Fruit fly (Drosophila melanogaster) whole organism, embryonic: Measurements from ENCODE around the gene ssp7.

Experiments used
- Antp ChIP-seq: fragments of 200-800 bp; sonication (Bioruptor generic); optimal IDR thresholded peaks from 3 replicates; lab custom pipeline; 2016; ENCODE audit warnings: missing biosample characterization, missing genetic modification characterization
- B-H2 ChIP-seq: fragments of 200-800 bp; sonication (Bioruptor generic); optimal IDR thresholded peaks from 2 replicates; lab custom pipeline; 2018; ENCODE audit warnings: missing biosample characterization, mild to moderate bottlenecking, missing genetic modification characterization
- Bdp1 ChIP-seq: fragments of 200-800 bp; sonication (Bioruptor generic); optimal IDR thresholded peaks from 3 replicates; lab custom pipeline; 2016; ENCODE audit warnings: missing biosample characterization, missing genetic modification characterization
- BtbVII ChIP-seq: fragments of 200-800 bp; sonication (Bioruptor generic); optimal IDR thresholded peaks from 3 replicates; lab custom pipeline; 2017; ENCODE audit warnings: missing biosample characterization, mild to moderate bottlenecking, missing genetic modification characterization
- CG10147 ChIP-seq: fragments of 200-800 bp; sonication (Bioruptor generic); optimal IDR thresholded peaks from 2 replicates; lab custom pipeline; 2019; ENCODE audit warnings: missing biosample characterization, mild to moderate bottlenecking, missing genetic modification characterization, moderate library complexity
- CG11247 ChIP-seq: fragments of 200-800 bp; sonication (Bioruptor generic); IDR thresholded peaks from 2 replicates; pipeline ENCODE4 v1.3.6; 2022; ENCODE audit warnings: missing biosample characterization, missing genetic modification characterization
- CG12299 ChIP-seq: fragments of 200-800 bp; sonication (Bioruptor generic); optimal IDR thresholded peaks from 2 replicates; lab custom pipeline; 2018; ENCODE audit warnings: missing biosample characterization, mild to moderate bottlenecking, missing genetic modification characterization
- CG14441 ChIP-seq: fragments of 200-800 bp; sonication (Bioruptor generic); IDR thresholded peaks from 2 replicates; pipeline ENCODE4 v1.3.6; 2022; ENCODE audit warnings: missing biosample characterization, missing genetic modification characterization
- CG17328 ChIP-seq: fragments of 200-800 bp; sonication (Bioruptor generic); IDR thresholded peaks from 2 replicates; pipeline ENCODE4 v1.3.6; 2022; ENCODE audit warnings: missing biosample characterization, missing genetic modification characterization
- CG17612 ChIP-seq: fragments of 200-800 bp; sonication (Bioruptor generic); IDR thresholded peaks from 2 replicates; pipeline ENCODE4 v1.3.6; 2022; ENCODE audit warnings: missing biosample characterization, missing genetic modification characterization
- CG1832 ChIP-seq: fragments of 200-800 bp; sonication (Bioruptor generic); optimal IDR thresholded peaks from 2 replicates; lab custom pipeline; 2017; ENCODE audit warnings: missing biosample characterization, mild to moderate bottlenecking, missing genetic modification characterization, inconsistent platforms
- CG18599 ChIP-seq: fragments of 200-800 bp; sonication (Bioruptor generic); optimal IDR thresholded peaks from 3 replicates; lab custom pipeline; 2017; ENCODE audit warnings: missing biosample characterization, missing genetic modification characterization, mild to moderate bottlenecking, moderate library complexity, missing genetic modification reagents
- CG3407 ChIP-seq: fragments of 200-800 bp; sonication (Bioruptor generic); optimal IDR thresholded peaks from 2 replicates; lab custom pipeline; 2018; ENCODE audit warnings: missing biosample characterization, mild to moderate bottlenecking, missing genetic modification characterization
- CG3995 ChIP-seq: fragments of 200-800 bp; sonication (Bioruptor generic); optimal IDR thresholded peaks from 3 replicates; lab custom pipeline; 2016; ENCODE audit warnings: missing biosample characterization, missing genetic modification characterization
- CG6854 ChIP-seq: fragments of 200-800 bp; sonication (Bioruptor generic); optimal IDR thresholded peaks from 3 replicates; lab custom pipeline; 2017; ENCODE audit warnings: missing biosample characterization, mild to moderate bottlenecking, missing genetic modification characterization
- CG9876 ChIP-seq: fragments of 200-800 bp; sonication (Bioruptor generic); optimal IDR thresholded peaks from 2 replicates; lab custom pipeline; 2016; ENCODE audit warnings: missing biosample characterization, missing genetic modification characterization
- D19B ChIP-seq: fragments of 200-800 bp; sonication (Bioruptor generic); optimal IDR thresholded peaks from 2 replicates; lab custom pipeline; 2017; ENCODE audit warnings: missing biosample characterization, mild to moderate bottlenecking, missing genetic modification characterization
- Ets65A ChIP-seq: fragments of 200-800 bp; sonication (Bioruptor generic); peaks from one replicate; lab custom pipeline; 2016; ENCODE audit warnings: missing biosample characterization, missing genetic modification characterization
- HLHmδ ChIP-seq: fragments of 200-800 bp; sonication (Bioruptor generic); optimal IDR thresholded peaks from 2 replicates; lab custom pipeline; 2018; ENCODE audit warnings: missing biosample characterization, mild to moderate bottlenecking, missing genetic modification characterization, moderate library complexity
- NC2α ChIP-seq: fragments of 200-800 bp; sonication (Bioruptor generic); optimal IDR thresholded peaks from 2 replicates; lab custom pipeline; 2016; ENCODE audit warnings: missing biosample characterization, missing genetic modification characterization
- NC2β ChIP-seq: fragments of 200-800 bp; sonication (Bioruptor generic); optimal IDR thresholded peaks from 2 replicates; lab custom pipeline; 2016; ENCODE audit warnings: missing biosample characterization, missing genetic modification characterization
- Nf-YA ChIP-seq: fragments of 200-800 bp; sonication (Bioruptor generic); IDR thresholded peaks from 2 replicates; pipeline ENCODE4 v1.3.6; 2022; ENCODE audit warnings: missing biosample characterization, missing genetic modification characterization
- Six4 ChIP-seq: fragments of 200-800 bp; sonication (Bioruptor generic); optimal IDR thresholded peaks from 2 replicates; lab custom pipeline; 2016; ENCODE audit warnings: missing biosample characterization, missing genetic modification characterization
- Taf1 ChIP-seq: fragments of 200-800 bp; sonication (Bioruptor generic); IDR thresholded peaks from 2 replicates; pipeline ENCODE4 v1.3.6; 2022; ENCODE audit warnings: missing biosample characterization, missing genetic modification characterization
- Xrp1 ChIP-seq: fragments of 200-800 bp; sonication (Bioruptor generic); IDR thresholded peaks from 2 replicates; pipeline ENCODE4 v1.3.6; 2022; ENCODE audit warnings: missing biosample characterization, missing genetic modification characterization
- bsh ChIP-seq, 2 experiments: fragments of 200-800 bp; sonication (Bioruptor generic); optimal IDR thresholded peaks; 2 replicates each; lab custom pipeline; 2017 to 2018; ENCODE audit warnings: mild to moderate bottlenecking in 2 of 2, missing biosample characterization in 2 of 2, missing genetic modification characterization in 2 of 2, moderate library complexity in 1 of 2
- cad ChIP-seq: fragments of >200 bp; optimal IDR thresholded peaks from 2 replicates; lab custom pipeline; 2017; ENCODE audit warnings: missing biosample characterization, missing genetic modification characterization
- chif ChIP-seq, 2 experiments: fragments of 200-800 bp; sonication (Bioruptor generic); optimal IDR thresholded peaks; 3 replicates each; lab custom pipeline; 2016; ENCODE audit warnings: missing biosample characterization in 2 of 2, missing genetic modification characterization in 2 of 2
- croc ChIP-seq: fragments of 200-800 bp; sonication (Bioruptor generic); conservative IDR thresholded peaks from 3 replicates; pipeline ENCODE4 v1.3.6; 2022; ENCODE audit warnings: missing biosample characterization, missing genetic modification characterization
- dimm ChIP-seq: fragments of 200-800 bp; sonication (Bioruptor generic); IDR thresholded peaks from 2 replicates; pipeline ENCODE4 v1.3.6; 2022; ENCODE audit warnings: missing biosample characterization, missing genetic modification characterization
- disco-r ChIP-seq: fragments of 200-800 bp; sonication (Bioruptor generic); optimal IDR thresholded peaks from 2 replicates; lab custom pipeline; 2016; ENCODE audit warnings: missing biosample characterization, missing genetic modification characterization
- fd64A ChIP-seq: fragments of 200-800 bp; sonication (Bioruptor generic); optimal IDR thresholded peaks from 3 replicates; lab custom pipeline; 2018; ENCODE audit warnings: missing biosample characterization, mild to moderate bottlenecking, missing genetic modification characterization
- fru ChIP-seq: fragments of >200 bp; optimal IDR thresholded peaks from 2 replicates; lab custom pipeline; 2017
- gfzf ChIP-seq: fragments of 200-800 bp; sonication (Bioruptor generic); optimal IDR thresholded peaks from 2 replicates; lab custom pipeline; 2016; ENCODE audit warnings: missing biosample characterization, mild to moderate bottlenecking, missing genetic modification characterization, moderate library complexity
- grau ChIP-seq: fragments of 200-800 bp; optimal IDR thresholded peaks from 3 replicates; lab custom pipeline; 2019; ENCODE audit warnings: missing biosample characterization, mild to moderate bottlenecking, missing genetic modification characterization, moderate library complexity
- gsb-n ChIP-seq: fragments of 200-800 bp; sonication (Bioruptor generic); optimal IDR thresholded peaks from 3 replicates; lab custom pipeline; 2018; ENCODE audit warnings: missing biosample characterization, mild to moderate bottlenecking, missing genetic modification characterization
- inv ChIP-seq: fragments of 200-800 bp; sonication (Bioruptor generic); IDR thresholded peaks from 2 replicates; pipeline ENCODE4 v1.3.6; 2022; ENCODE audit warnings: missing biosample characterization, missing genetic modification characterization; ENCODE audit not compliant: partially characterized antibody
- jigr1 ChIP-seq: fragments of 200-800 bp; sonication (Bioruptor generic); IDR thresholded peaks from 3 replicates; pipeline ENCODE4 v1.3.6; 2022; ENCODE audit warnings: missing biosample characterization, missing genetic modification characterization
- luna ChIP-seq: fragments of 200-800 bp; sonication (Bioruptor generic); optimal IDR thresholded peaks from 2 replicates; lab custom pipeline; 2016; ENCODE audit warnings: missing biosample characterization, missing genetic modification characterization
- mirr ChIP-seq: fragments of 200-800 bp; sonication (Bioruptor generic); optimal IDR thresholded peaks from 3 replicates; lab custom pipeline; 2018; ENCODE audit warnings: missing biosample characterization, mild to moderate bottlenecking, missing genetic modification characterization
- nau ChIP-seq: fragments of 200-800 bp; sonication (Bioruptor generic); optimal IDR thresholded peaks from 3 replicates; lab custom pipeline; 2017; ENCODE audit warnings: missing biosample characterization, mild to moderate bottlenecking, missing genetic modification characterization, missing genetic modification reagents
- otp ChIP-seq: fragments of 200-800 bp; sonication (Bioruptor generic); IDR thresholded peaks from 3 replicates; pipeline ENCODE4, ENCODE4 v1.3.6; 2022; ENCODE audit warnings: missing biosample characterization, missing genetic modification characterization
- pfk ChIP-seq: fragments of 200-800 bp; sonication (Bioruptor generic); optimal IDR thresholded peaks from 2 replicates; lab custom pipeline; 2018; ENCODE audit warnings: missing biosample characterization, mild to moderate bottlenecking, missing genetic modification characterization, moderate library complexity
- phol ChIP-seq: fragments of 200-800 bp; sonication (Bioruptor generic); optimal IDR thresholded peaks from 3 replicates; lab custom pipeline; 2018; ENCODE audit warnings: missing biosample characterization, mild to moderate bottlenecking, missing genetic modification characterization, moderate library complexity
- scrt ChIP-seq: fragments of 200-800 bp; sonication (Bioruptor generic); optimal IDR thresholded peaks from 2 replicates; lab custom pipeline; 2018; ENCODE audit warnings: missing biosample characterization, mild to moderate bottlenecking, missing genetic modification characterization, moderate library complexity
- seq ChIP-seq: fragments of 200-800 bp; sonication (Bioruptor generic); IDR thresholded peaks from 2 replicates; pipeline ENCODE4 v1.3.6; 2022; ENCODE audit warnings: missing biosample characterization, missing genetic modification characterization
- shn ChIP-seq: fragments of 200-800 bp; sonication (Bioruptor generic); optimal IDR thresholded peaks from 3 replicates; lab custom pipeline; 2016; ENCODE audit warnings: missing biosample characterization, missing genetic modification characterization
- so ChIP-seq: fragments of 200-800 bp; sonication (Bioruptor generic); IDR thresholded peaks from 3 replicates; pipeline ENCODE4 v1.3.6; 2022; ENCODE audit warnings: missing biosample characterization, missing genetic modification characterization
- sr ChIP-seq: fragments of 200-800 bp; sonication (Bioruptor generic); IDR thresholded peaks from 3 replicates; pipeline ENCODE4 v1.3.6; 2022; ENCODE audit warnings: missing biosample characterization, missing genetic modification characterization
- tio ChIP-seq: fragments of 200-800 bp; sonication (Bioruptor generic); optimal IDR thresholded peaks from 2 replicates; lab custom pipeline; 2017; ENCODE audit warnings: missing biosample characterization, missing genetic modification characterization, inconsistent platforms
- vnd ChIP-seq: fragments of 200-800 bp; sonication (Bioruptor generic); IDR thresholded peaks from 3 replicates; pipeline ENCODE4 v1.3.6; 2022; ENCODE audit warnings: missing biosample characterization, missing genetic modification characterization; ENCODE audit not compliant: partially characterized antibody

ssp7 gene

dm6 chrX:11137566-11138186 lies 2.4 kb downstream of the ssp7 start, which contains the start of gene CDK2AP1 (continued):
- TF ChIP-seq pfk, result no peak
- TF ChIP-seq cad (GFP tag; lab: Kevin White, UChicago), result no peak
- TF ChIP-seq gsb-n (tag; lab: Kevin White, UChicago), result no peak
- TF ChIP-seq Nf-YA (GFP tag; lab: Robert Waterston, UW), result no peak
- peak; percentile 43 for TF ChIP-seq shn (GFP tag; lab: Kevin White, UChicago)
- TF ChIP-seq B-H2 (GFP tag; lab: Kevin White, UChicago), result peak; percentile 11
- peak in 1 of 2 experiments; percentile 22 for TF ChIP-seq chif (GFP tag; optimal IDR thresholded peaks at IDR 0.05; lab: Kevin White, UChicago)
- TF ChIP-seq CG18599 (GFP tag; lab: Kevin White, UChicago), result no peak
- TF ChIP-seq CG12299, result no peak
- TF ChIP-seq scrt (GFP tag; lab: Kevin White, UChicago), result no peak
- TF ChIP-seq luna (GFP tag; lab: Kevin White, UChicago), result no peak
- TF ChIP-seq inv, result peak; percentile 58
- TF ChIP-seq Antp (GFP tag; lab: Kevin White, UChicago), result peak; percentile 36
- TF ChIP-seq CG3995 (GFP tag; lab: Kevin White, UChicago), result peak; percentile 33
- no peak for TF ChIP-seq mirr (GFP tag; lab: Kevin White, UChicago)
- no peak for TF ChIP-seq fd64A (GFP tag; lab: Kevin White, UChicago)
- no peak for TF ChIP-seq CG11247
- TF ChIP-seq Taf1 (GFP tag; lab: Robert Waterston, UW), result no peak
- no peak for TF ChIP-seq tio (GFP tag; lab: Kevin White, UChicago)
- 0 out of 3 replicates have a peak, but pooled peaks have one; percentile 18 for TF ChIP-seq otp (GFP tag; lab: Robert Waterston, UW)
- TF ChIP-seq HLHmδ (GFP tag; lab: Kevin White, UChicago), result no peak
- TF ChIP-seq seq (GFP tag; lab: Robert Waterston, UW), result no peak
- no peak for TF ChIP-seq CG10147
- TF ChIP-seq phol (tag; lab: Kevin White, UChicago), result peak; percentile 37
- no peak for TF ChIP-seq CG1832 (GFP tag; lab: Kevin White, UChicago)
- no peak for TF ChIP-seq disco-r
- no peak for TF ChIP-seq sr
- peak; percentile 33 for TF ChIP-seq grau (tag; lab: Kevin White, UChicago)
- peak; percentile 9; the same call in 1 of the 2 replicates for TF ChIP-seq Xrp1
- peak; percentile 18 for TF ChIP-seq NC2β (GFP tag; lab: Kevin White, UChicago)
- TF ChIP-seq CG3407, result no peak
- no peak for TF ChIP-seq BtbVII (GFP tag; lab: Kevin White, UChicago)
- TF ChIP-seq dimm (GFP tag; lab: Robert Waterston, UW), result no peak
- TF ChIP-seq fru (lab: Kevin White, UChicago), result no peak
- TF ChIP-seq jigr1 (GFP tag; lab: Robert Waterston, UW), result no peak
- no peak for TF ChIP-seq Bdp1
- TF ChIP-seq Six4 (GFP tag; lab: Kevin White, UChicago), result no peak
- no peak for TF ChIP-seq CG6854
- no peak for TF ChIP-seq CG14441 (GFP tag; lab: Robert Waterston, UW)
- TF ChIP-seq Ets65A (GFP tag; lab: Kevin White, UChicago), result peak; percentile 82
- TF ChIP-seq so, result peak; percentile 51; the same call in 2 of the 3 replicates
- peak; percentile 39; the same call in 1 of the 2 replicates for TF ChIP-seq CG17328 (GFP tag; lab: Robert Waterston, UW)
- no peak for TF ChIP-seq CG9876 (GFP tag; lab: Kevin White, UChicago)
- TF ChIP-seq croc, result no peak
- TF ChIP-seq gfzf (GFP tag; lab: Kevin White, UChicago), result peak; percentile 55
- no peak for TF ChIP-seq D19B (GFP tag; lab: Kevin White, UChicago)
- TF ChIP-seq nau, result no peak
- no peak for TF ChIP-seq CG17612 (GFP tag; lab: Robert Waterston, UW)
- no peak for TF ChIP-seq NC2α (GFP tag; lab: Kevin White, UChicago)
- TF ChIP-seq vnd (GFP tag; lab: Robert Waterston, UW), result peak; percentile 70
- TF ChIP-seq bsh (GFP tag; optimal IDR thresholded peaks at IDR 0.05; lab: Kevin White, UChicago), result peak in 1 of 2 experiments; percentile 7
